Worm (Caenorhabditis elegans) whole organism, L4/young adult: ENCODE results near the gene faah-3.
"Not testable (repeated sequence)": the region's sequence is repeated elsewhere in the genome, so short reads cannot be mapped to it uniquely, and the experiment has no call there.

ENCODE experiments used
- W03F9.2 ChIP-seq: fragments of 150-350 bp; optimal IDR thresholded peaks from 2 replicates; lab custom pipeline; 2014; ENCODE audit warnings: missing biosample characterization, missing genetic modification characterization
- dao-5 ChIP-seq: sonication (generic microtip); optimal IDR thresholded peaks from 2 replicates; lab custom pipeline; 2016; ENCODE audit warnings: missing genotype, missing genetic modification characterization, moderate library complexity, missing compliant biosample characterization
- him-1 ChIP-seq: sonication (generic microtip); optimal IDR thresholded peaks from 2 replicates; lab custom pipeline; 2016; ENCODE audit warnings: missing genotype, missing genetic modification reagents, missing genetic modification characterization, missing compliant biosample characterization

The faah-3 gene

DNA sequence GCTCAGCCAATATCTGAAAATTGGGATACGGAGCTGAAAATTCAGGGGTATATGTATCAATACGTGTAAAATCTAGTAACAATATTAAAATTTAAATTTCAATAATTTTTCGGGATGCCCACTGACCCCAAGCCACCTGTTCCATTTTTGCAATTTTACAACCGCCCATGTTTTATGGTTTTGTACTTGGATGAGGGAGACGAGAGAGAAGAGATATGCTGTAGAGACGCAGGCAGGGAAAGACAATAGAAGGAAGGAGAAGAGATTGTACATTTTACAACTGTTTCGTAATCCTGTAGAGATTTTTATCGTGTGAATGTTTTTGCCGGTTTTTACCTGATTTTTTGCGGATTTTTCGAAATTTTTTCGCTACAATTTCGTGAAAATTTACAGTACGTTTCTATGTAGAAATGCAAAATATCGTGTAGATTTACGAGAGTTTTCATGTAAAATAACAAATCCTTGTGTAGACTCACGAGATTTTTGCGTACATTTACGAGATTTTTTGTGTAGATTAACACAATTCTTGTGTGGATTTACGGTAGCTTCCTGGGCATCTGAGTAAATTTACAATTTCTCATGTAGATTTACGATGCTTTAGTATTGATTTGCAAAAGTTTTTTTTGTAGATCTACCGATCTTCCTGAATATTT lies 4.6 kb upstream of the faah-3 start:
- no peak for TF ChIP-seq dao-5 (tag; lab: Kevin White, UChicago)
- no peak for TF ChIP-seq W03F9.2 (tag; lab: Kevin White, UChicago)
- no peak for TF ChIP-seq him-1 (tag; lab: Kevin White, UChicago)

- no peak for TF ChIP-seq W03F9.2 (tag; lab: Kevin White, UChicago)
- no peak for TF ChIP-seq dao-5 (tag; lab: Kevin White, UChicago)
- TF ChIP-seq him-1 (tag; lab: Kevin White, UChicago): no peak
These were observed 9.7 kb downstream of the faah-3 start, which contains the start of gene F58H7.1 for ce11 chrIV:935725-936124. Gene F58H7.1, minus strand, starts transcription at chrIV:935825.

DNA sequence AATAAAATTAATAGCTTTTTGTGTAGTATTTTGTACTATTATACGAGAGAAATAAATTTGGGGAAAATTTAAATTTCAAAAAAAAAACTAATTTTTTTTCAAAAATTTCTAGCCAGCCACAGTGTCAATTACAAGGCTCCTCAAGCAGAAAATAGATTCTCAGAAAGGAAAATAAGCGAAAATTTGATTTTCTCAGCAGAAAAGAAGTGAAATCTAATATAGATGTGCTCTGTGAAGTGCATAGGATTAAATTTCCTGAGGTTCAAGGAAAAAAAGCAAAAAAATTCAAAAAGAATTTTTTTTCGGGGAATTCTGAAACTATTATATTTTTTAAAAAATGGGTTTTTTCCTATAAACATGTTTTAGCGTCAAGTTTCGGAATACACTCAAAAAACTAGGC lies 17.9 kb downstream of the faah-3 start:
- no peak for TF ChIP-seq dao-5 (tag; lab: Kevin White, UChicago)
- no peak for TF ChIP-seq him-1 (tag; lab: Kevin White, UChicago)
- TF ChIP-seq W03F9.2 (tag; lab: Kevin White, UChicago): no peak

DNA sequence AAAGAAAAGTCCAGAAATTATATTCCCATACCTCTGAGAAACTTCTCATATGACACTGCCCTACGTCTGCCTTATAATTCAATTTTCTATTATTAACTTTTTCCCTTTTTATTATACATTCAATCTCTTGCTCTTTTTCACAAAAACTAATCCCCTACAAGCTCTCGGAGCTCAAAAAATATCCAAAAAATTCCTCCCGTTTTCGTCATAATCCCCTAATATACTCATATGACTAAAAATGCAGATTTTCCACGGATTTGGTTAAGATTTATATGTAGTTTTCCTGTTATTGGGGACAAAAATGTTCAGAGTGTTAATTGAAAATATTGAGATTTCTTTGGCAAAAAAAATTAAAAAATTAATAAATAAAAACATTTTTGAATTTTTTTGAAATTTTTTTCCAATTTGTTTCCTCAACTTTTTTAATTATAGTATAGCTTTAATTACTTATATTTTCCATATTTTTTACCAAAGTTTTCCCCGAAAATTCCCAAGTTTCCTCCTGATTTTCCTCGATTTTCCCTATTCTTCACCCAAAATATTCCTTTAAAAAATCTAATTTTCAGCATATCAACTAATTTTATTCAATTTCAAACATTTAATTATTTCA lies 21.0 kb downstream of the faah-3 start, which contains the start of gene lgc-30:
Gene lgc-30, plus strand, starts transcription at position 560 of the 610 bp plus-strand sequence.
- TF ChIP-seq him-1 (tag; lab: Kevin White, UChicago) (no peak), W03F9.2 (tag; lab: Kevin White, UChicago) (no peak), dao-5 (tag; lab: Kevin White, UChicago) (no peak)

DNA sequence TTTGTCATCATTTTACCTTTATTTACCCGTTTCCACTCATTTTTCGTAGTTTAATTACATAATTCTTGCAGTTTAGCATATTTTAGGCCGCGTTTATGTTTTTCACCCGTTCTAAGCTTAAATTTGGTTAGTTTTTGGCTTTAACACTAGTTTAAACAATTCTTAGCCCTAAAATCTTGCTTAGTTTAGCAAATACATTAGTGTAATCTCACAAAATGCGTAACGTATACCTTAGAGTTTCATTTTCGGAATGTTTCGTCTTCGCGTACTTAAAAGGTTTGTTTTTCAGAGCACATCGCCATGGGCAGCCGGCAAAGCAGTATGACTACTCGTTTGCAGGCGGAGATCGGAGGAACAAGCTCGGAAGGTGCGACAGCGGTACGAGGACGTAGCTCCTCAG lies 25.8 kb downstream of the faah-3 start, which contains the start of gene F58H7.5:
Gene F58H7.5, plus strand, starts transcription at position 301 of the 400 bp plus-strand sequence.
- TF ChIP-seq W03F9.2 (tag; lab: Kevin White, UChicago) (no peak), him-1 (tag; lab: Kevin White, UChicago) (no peak), dao-5 (tag; lab: Kevin White, UChicago) (no peak)

- no peak for TF ChIP-seq dao-5 (tag; lab: Kevin White, UChicago)
- TF ChIP-seq him-1 (tag; lab: Kevin White, UChicago): no peak
- no peak for TF ChIP-seq W03F9.2 (tag; lab: Kevin White, UChicago)
These were observed 27.8 kb downstream of the faah-3 start for ce11 chrIV:917640-918039.

- no peak for TF ChIP-seq W03F9.2 (tag; lab: Kevin White, UChicago)
- no peak for TF ChIP-seq him-1 (tag; lab: Kevin White, UChicago)
- TF ChIP-seq dao-5 (tag; lab: Kevin White, UChicago): no peak
These were observed 30.6 kb downstream of the faah-3 start for ce11 chrIV:914856-915255.

ce11 chrIV:904963-905362 lies 40.5 kb downstream of the faah-3 start, which contains the start of gene fbxc-12:
Gene fbxc-12, plus strand, starts transcription at chrIV:905263.
- not testable (repeated sequence) for TF ChIP-seq him-1, dao-5, W03F9.2 (tag; lab: Kevin White, UChicago)
